Worm (Caenorhabditis elegans) whole organism, mixed stage, embryonic: ENCODE measurements around the gene ZC190.2.

ENCODE experiments used
- M03D4.4 ChIP-seq: sonication (generic microtip); optimal IDR thresholded peaks from 2 replicates; lab custom pipeline; 2017; ENCODE audit warnings: mild to moderate bottlenecking, missing genetic modification characterization, missing compliant biosample characterization
- bed-3 ChIP-seq: fragments of 200-800 bp; sonication (Bioruptor generic); optimal IDR thresholded peaks from 3 replicates; lab custom pipeline; 2018; ENCODE audit warnings: mild to moderate bottlenecking, missing genetic modification characterization, moderate library complexity, missing compliant biosample characterization
- blmp-1 ChIP-seq: fragments of 150-350 bp; optimal IDR thresholded peaks from 2 replicates; lab custom pipeline; 2014; ENCODE audit warnings: missing biosample characterization, missing genetic modification characterization
- ceh-39 ChIP-seq: fragments of 150-350 bp; optimal IDR thresholded peaks from 2 replicates; lab custom pipeline; 2014; ENCODE audit warnings: missing biosample characterization, missing genetic modification characterization
- ceh-83 ChIP-seq: fragments of 200-800 bp; sonication (Bioruptor generic); optimal IDR thresholded peaks from 2 replicates; lab custom pipeline; 2018; ENCODE audit warnings: mild to moderate bottlenecking, missing genetic modification characterization, missing compliant biosample characterization
- ces-1 ChIP-seq: fragments of 150-350 bp; optimal IDR thresholded peaks from 2 replicates; lab custom pipeline; 2014; ENCODE audit warnings: missing biosample characterization, missing genetic modification reagents, missing genetic modification characterization
- cnd-1 ChIP-seq: fragments of 200-800 bp; sonication (Bioruptor generic); optimal IDR thresholded peaks from 2 replicates; lab custom pipeline; 2018; ENCODE audit warnings: mild to moderate bottlenecking, missing genetic modification characterization, missing compliant biosample characterization
- drap-1 ChIP-seq: fragments of 200-800 bp; sonication (Bioruptor generic); optimal IDR thresholded peaks from 3 replicates; lab custom pipeline; 2018; ENCODE audit warnings: mild to moderate bottlenecking, missing genetic modification characterization, missing compliant biosample characterization
- hlh-1 ChIP-seq: fragments of 150-350 bp; optimal IDR thresholded peaks from 2 replicates; lab custom pipeline; 2014; ENCODE audit warnings: missing biosample characterization, missing genetic modification reagents, missing genetic modification characterization
- lin-13 ChIP-seq: fragments of 150-350 bp; optimal IDR thresholded peaks from 2 replicates; lab custom pipeline; 2014; ENCODE audit warnings: missing biosample characterization, missing genetic modification characterization
- lin-32 ChIP-seq: fragments of 200-800 bp; sonication (Bioruptor generic); optimal IDR thresholded peaks from 2 replicates; lab custom pipeline; 2018; ENCODE audit warnings: mild to moderate bottlenecking, missing genetic modification characterization, missing compliant biosample characterization
- mab-5 ChIP-seq: fragments of 150-350 bp; optimal IDR thresholded peaks from 2 replicates; lab custom pipeline; 2014; ENCODE audit warnings: missing biosample characterization, missing genetic modification characterization
- mep-1 ChIP-seq: fragments of 150-350 bp; optimal IDR thresholded peaks from 2 replicates; lab custom pipeline; 2017; ENCODE audit warnings: missing biosample characterization, missing genetic modification reagents, missing genetic modification characterization, inconsistent platforms
- nhr-12 ChIP-seq: fragments of 150-350 bp; optimal IDR thresholded peaks from 2 replicates; lab custom pipeline; 2014; ENCODE audit warnings: missing biosample characterization, missing genetic modification characterization
- nhr-2 ChIP-seq: fragments of 150-350 bp; optimal IDR thresholded peaks from 2 replicates; lab custom pipeline; 2014; ENCODE audit warnings: missing biosample characterization, missing genetic modification characterization
- nhr-237 ChIP-seq: fragments of 150-350 bp; optimal IDR thresholded peaks from 2 replicates; lab custom pipeline; 2014; ENCODE audit warnings: missing biosample characterization, missing genetic modification characterization
- nhr-28 ChIP-seq: fragments of 150-350 bp; optimal IDR thresholded peaks from 2 replicates; lab custom pipeline; 2014; ENCODE audit warnings: missing biosample characterization, missing genetic modification characterization
- pha-4 ChIP-seq: fragments of 150-350 bp; optimal IDR thresholded peaks from 2 replicates; lab custom pipeline; 2018; ENCODE audit warnings: missing biosample characterization, missing genetic modification reagents, missing genetic modification characterization
- sem-2 ChIP-seq: fragments of 200-800 bp; sonication (Bioruptor generic); optimal IDR thresholded peaks from 2 replicates; lab custom pipeline; 2018; ENCODE audit warnings: mild to moderate bottlenecking, missing genetic modification characterization, missing compliant biosample characterization
- snpc-4 ChIP-seq: fragments of 150-350 bp; optimal IDR thresholded peaks from 2 replicates; lab custom pipeline; 2014; ENCODE audit warnings: missing biosample characterization, missing genetic modification characterization
- tbx-8 ChIP-seq: fragments of 200-800 bp; sonication (Bioruptor generic); optimal IDR thresholded peaks from 2 replicates; lab custom pipeline; 2018; ENCODE audit warnings: mild to moderate bottlenecking, missing genetic modification characterization, moderate library complexity, missing compliant biosample characterization
- unc-120 ChIP-seq: sonication (generic microtip); optimal IDR thresholded peaks from 2 replicates; lab custom pipeline; 2017; ENCODE audit warnings: missing genetic modification characterization, missing compliant biosample characterization; ENCODE audit not compliant: poor library complexity, severe bottlenecking
- unc-39 ChIP-seq: fragments of 150-350 bp; optimal IDR thresholded peaks from 2 replicates; lab custom pipeline; 2014; ENCODE audit warnings: missing biosample characterization, missing genetic modification characterization
- unc-62 ChIP-seq: fragments of 150-350 bp; optimal IDR thresholded peaks from 2 replicates; lab custom pipeline; 2014; ENCODE audit warnings: missing biosample characterization, missing genetic modification reagents, missing genetic modification characterization
- zip-8 ChIP-seq: fragments of 150-350 bp; optimal IDR thresholded peaks from 2 replicates; lab custom pipeline; 2014; ENCODE audit warnings: missing biosample characterization, missing genetic modification characterization
- ztf-11 ChIP-seq: fragments of 150-350 bp; optimal IDR thresholded peaks from 2 replicates; lab custom pipeline; 2014; ENCODE audit warnings: missing biosample characterization, missing genetic modification characterization

ZC190.2 gene

ce11 chrV:8668224-8668623, 12.9 kb upstream of the ZC190.2 start:
- TF ChIP-seq cnd-1 (tag; lab: Kevin White, UChicago), result no peak
- no peak for TF ChIP-seq sem-2 (GFP tag; lab: Kevin White, UChicago)
- TF ChIP-seq blmp-1 (tag; lab: Kevin White, UChicago), result peak; percentile 50

- no peak for TF ChIP-seq cnd-1 (tag; lab: Kevin White, UChicago)
- no peak for TF ChIP-seq unc-120 (tag; lab: Kevin White, UChicago)
- TF ChIP-seq nhr-12, result no peak
- no peak for TF ChIP-seq sem-2 (GFP tag; lab: Kevin White, UChicago)
- TF ChIP-seq unc-39 (tag; lab: Kevin White, UChicago), result no peak
- no peak for TF ChIP-seq ces-1 (GFP tag; lab: Kevin White, UChicago)
- TF ChIP-seq mab-5, result no peak
- no peak for TF ChIP-seq nhr-28 (tag; lab: Kevin White, UChicago)
- TF ChIP-seq tbx-8 (GFP tag; lab: Kevin White, UChicago), result no peak
- TF ChIP-seq drap-1 (GFP tag; lab: Kevin White, UChicago), result no peak
- TF ChIP-seq pha-4 (tag; lab: Kevin White, UChicago), result no peak
- no peak for TF ChIP-seq nhr-237 (tag; lab: Kevin White, UChicago)
- TF ChIP-seq blmp-1 (tag; lab: Kevin White, UChicago), result no peak
- no peak for TF ChIP-seq hlh-1 (tag; lab: Kevin White, UChicago)
- TF ChIP-seq ceh-39 (tag; lab: Kevin White, UChicago), result no peak
- TF ChIP-seq mep-1 (tag; lab: Kevin White, UChicago), result no peak
- no peak for TF ChIP-seq bed-3 (GFP tag; lab: Kevin White, UChicago)
Measured at ce11 chrV:8670759-8671158, 10.4 kb upstream of the ZC190.2 start.

ce11 chrV:8671568-8672123, 9.5 kb upstream of the ZC190.2 start:
- TF ChIP-seq bed-3 (GFP tag; lab: Kevin White, UChicago) (no peak), nhr-28 (tag; lab: Kevin White, UChicago) (no peak), pha-4 (tag; lab: Kevin White, UChicago) (no peak), unc-120 (tag; lab: Kevin White, UChicago) (no peak), lin-32 (GFP tag; lab: Kevin White, UChicago) (no peak), mep-1 (tag; lab: Kevin White, UChicago) (no peak), snpc-4 (tag; lab: Kevin White, UChicago) (no peak), sem-2 (GFP tag; lab: Kevin White, UChicago) (no peak)

- no peak for TF ChIP-seq unc-39 (tag; lab: Kevin White, UChicago)
- TF ChIP-seq lin-32 (GFP tag; lab: Kevin White, UChicago), result no peak
Measured at ce11 chrV:8673498-8673897, 7.7 kb upstream of the ZC190.2 start, which contains the start of gene ZC190.5. TSS of gene ZC190.5 (minus strand) at chrV:8673598.

ce11 chrV:8677193-8677592, 4.0 kb upstream of the ZC190.2 start, which contains the start of gene ZC190.6:
TSS of gene ZC190.6 (minus strand) at chrV:8677293.
- TF ChIP-seq nhr-237 (tag; lab: Kevin White, UChicago), result no peak
- TF ChIP-seq mep-1 (tag; lab: Kevin White, UChicago), result no peak
- no peak for TF ChIP-seq nhr-28 (tag; lab: Kevin White, UChicago)
- no peak for TF ChIP-seq ztf-11
- no peak for TF ChIP-seq cnd-1 (tag; lab: Kevin White, UChicago)

- TF ChIP-seq nhr-28 (tag; lab: Kevin White, UChicago), result no peak
- TF ChIP-seq M03D4.4 (tag; lab: Kevin White, UChicago), result no peak
- TF ChIP-seq tbx-8 (GFP tag; lab: Kevin White, UChicago), result no peak
- no peak for TF ChIP-seq mep-1 (tag; lab: Kevin White, UChicago)
- TF ChIP-seq blmp-1 (tag; lab: Kevin White, UChicago), result no peak
- no peak for TF ChIP-seq ceh-83 (GFP tag; lab: Kevin White, UChicago)
- no peak for TF ChIP-seq nhr-12
- no peak for TF ChIP-seq zip-8 (tag; lab: Kevin White, UChicago)
- TF ChIP-seq lin-32 (GFP tag; lab: Kevin White, UChicago), result no peak
- no peak for TF ChIP-seq snpc-4 (tag; lab: Kevin White, UChicago)
- TF ChIP-seq lin-13 (tag; lab: Kevin White, UChicago), result no peak
- TF ChIP-seq bed-3 (GFP tag; lab: Kevin White, UChicago), result no peak
- TF ChIP-seq nhr-2 (tag; lab: Kevin White, UChicago), result no peak
- no peak for TF ChIP-seq unc-62 (GFP tag; lab: Kevin White, UChicago)
- no peak for TF ChIP-seq mab-5
- no peak for TF ChIP-seq unc-120 (tag; lab: Kevin White, UChicago)
- no peak for TF ChIP-seq ceh-39 (tag; lab: Kevin White, UChicago)
Measured at ce11 chrV:8682719-8683118, 1.6 kb downstream of the ZC190.2 start, which contains the start of gene cln-3.3. TSS of gene cln-3.3 (plus strand) at chrV:8683052.
